Fruit fly (Drosophila melanogaster): Measurements from ENCODE around the gene CG9281.

CG9281 gene

dm6 chrX:15733995-15734394 lies 23.7 kb upstream of the CG9281 start, which contains the start of the genes CG12379 and MagR (continued):
- peak; percentile 9 for TF ChIP-seq emc (GFP tag; optimal IDR thresholded peaks at IDR 0.05)
- TF ChIP-seq MESR4 (GFP tag; optimal IDR thresholded peaks at IDR 0.05): no peak
- TF ChIP-seq Mad (GFP tag; optimal IDR thresholded peaks at IDR 0.05): peak; percentile 30
- no peak for TF ChIP-seq CG17612 (GFP tag; IDR thresholded peaks at IDR 0.05)
- no peak for TF ChIP-seq exex (tag; optimal IDR thresholded peaks at IDR 0.05)
- no peak for TF ChIP-seq CG3726 (GFP tag; IDR thresholded peaks at IDR 0.05)
- peak; percentile 19 for TF ChIP-seq BtbVII (GFP tag; optimal IDR thresholded peaks at IDR 0.05)
- TF ChIP-seq vnd (GFP tag; IDR thresholded peaks at IDR 0.05; ENCODE audit: partially characterized antibody): peak; percentile 75
- TF ChIP-seq CG11247 (GFP tag; IDR thresholded peaks at IDR 0.05): no peak
- TF ChIP-seq az2 (GFP tag; optimal IDR thresholded peaks at IDR 0.05): peak; percentile 31
- TF ChIP-seq gfzf (GFP tag; optimal IDR thresholded peaks at IDR 0.05): peak; percentile 24
- peak; percentile 64 for TF ChIP-seq CG9727 (GFP tag; optimal IDR thresholded peaks at IDR 0.05)
- peak; percentile 95 for TF ChIP-seq row (GFP tag; IDR thresholded peaks at IDR 0.05)
- TF ChIP-seq Atf3 (GFP tag; optimal IDR thresholded peaks at IDR 0.05): no peak
- peak; percentile 35 for TF ChIP-seq slou (GFP tag; optimal IDR thresholded peaks at IDR 0.05)
- TF ChIP-seq Elba2 (GFP tag; optimal IDR thresholded peaks at IDR 0.05): peak; percentile 8
- TF ChIP-seq Six4 (GFP tag; optimal IDR thresholded peaks at IDR 0.05): peak; percentile 3
- TF ChIP-seq tap (tag; optimal IDR thresholded peaks at IDR 0.05): no peak
- no peak for TF ChIP-seq Drgx (GFP tag; IDR thresholded peaks at IDR 0.05)
- peak; percentile 83 for TF ChIP-seq CG17361 (GFP tag; IDR thresholded peaks at IDR 0.05)
- TF ChIP-seq eyg (GFP tag; optimal IDR thresholded peaks at IDR 0.05): no peak
- TF ChIP-seq so (GFP tag; IDR thresholded peaks at IDR 0.05): no peak
- no peak; the same call in 1 of the 2 replicates for TF ChIP-seq vvl (GFP tag; IDR thresholded peaks at IDR 0.05)
- TF ChIP-seq GATAe (GFP tag; conservative IDR thresholded peaks at IDR 0.05): no peak
- TF ChIP-seq B-H1 (GFP tag; IDR thresholded peaks at IDR 0.05): no peak
- no peak for TF ChIP-seq stc (GFP tag; IDR thresholded peaks at IDR 0.05)
- peak; percentile 19 for TF ChIP-seq CG7987 (GFP tag; optimal IDR thresholded peaks at IDR 0.05)
- TF ChIP-seq CG31365 (tag; optimal IDR thresholded peaks at IDR 0.05): no peak
- peak; percentile 57 for TF ChIP-seq Atf-2 (GFP tag; optimal IDR thresholded peaks at IDR 0.05)
- TF ChIP-seq Hey (tag; optimal IDR thresholded peaks at IDR 0.05): no peak
- TF ChIP-seq CG32772 (GFP tag; IDR thresholded peaks at IDR 0.05): peak; percentile 53; the same call in 1 of the 2 replicates
- TF ChIP-seq CG8478 (optimal IDR thresholded peaks at IDR 0.05): no peak
- peak; percentile 61 for TF ChIP-seq CG12299 (tag; optimal IDR thresholded peaks at IDR 0.05)
- TF ChIP-seq Dad (GFP tag; optimal IDR thresholded peaks at IDR 0.05): peak; percentile 48
- TF ChIP-seq HLH54F (GFP tag; optimal IDR thresholded peaks at IDR 0.05): peak; percentile 63
- TF ChIP-seq hbn (GFP tag; IDR thresholded peaks at IDR 0.05; ENCODE audit: partially characterized antibody): peak; percentile 66
- TF ChIP-seq pzg (GFP tag; optimal IDR thresholded peaks at IDR 0.05): peak; percentile 58
- peak; percentile 96 for TF ChIP-seq CG31441 (GFP tag; IDR thresholded peaks at IDR 0.05)
- peak; percentile 54 for TF ChIP-seq Hr3 (GFP tag; optimal IDR thresholded peaks at IDR 0.05)
- TF ChIP-seq dysf (GFP tag; IDR thresholded peaks at IDR 0.05): peak; percentile 56; the same call in 1 of the 3 replicates
- 0 out of 3 replicates have a peak, but pooled peaks have one; percentile 37 for TF ChIP-seq CG7357 (GFP tag; IDR thresholded peaks at IDR 0.05)
- TF ChIP-seq ssp (GFP tag; IDR thresholded peaks at IDR 0.05): 0 out of 2 replicates have a peak, but pooled peaks have one; percentile 46
- TF ChIP-seq CG2116 (GFP tag; optimal IDR thresholded peaks at IDR 0.05): peak; percentile 79
- TF ChIP-seq CG9817 (tag; optimal IDR thresholded peaks at IDR 0.05): peak; percentile 73
- no peak; the same call in 1 of the 2 replicates for TF ChIP-seq CG11085 (GFP tag; IDR thresholded peaks at IDR 0.05)
- peak; percentile 39; the same call in 2 of the 3 replicates for TF ChIP-seq Aef1 (GFP tag; IDR thresholded peaks at IDR 0.05)
- peak; percentile 83 for TF ChIP-seq sug (tag; optimal IDR thresholded peaks at IDR 0.05)
- no peak for TF ChIP-seq eve (GFP tag; optimal IDR thresholded peaks at IDR 0.05)
- TF ChIP-seq insv (GFP tag; optimal IDR thresholded peaks at IDR 0.05): peak in 1 of 2 experiments; percentile 48
- peak; percentile 42 for TF ChIP-seq HmgZ (tag; optimal IDR thresholded peaks at IDR 0.05)
- no peak for TF ChIP-seq D19B (GFP tag; optimal IDR thresholded peaks at IDR 0.05)
- TF ChIP-seq CG17359 (tag; optimal IDR thresholded peaks at IDR 0.05): peak; percentile 27

Measured in whole organism, embryonic.